Worm (Caenorhabditis elegans) whole organism, L2 larva: ENCODE data around the gene gcc-2.

Experiments used
- egl-27 ChIP-seq: sonication (generic microtip); optimal IDR thresholded peaks from 3 replicates; lab custom pipeline; 2017; ENCODE audit warnings: missing biosample characterization, missing genetic modification reagents, missing genetic modification characterization
- elt-1 ChIP-seq: fragments of 150-350 bp; optimal IDR thresholded peaks from 2 replicates; lab custom pipeline; 2014; ENCODE audit warnings: missing biosample characterization, missing genetic modification characterization
- elt-3 ChIP-seq: sonication (generic microtip); optimal IDR thresholded peaks from 2 replicates; lab custom pipeline; 2017; ENCODE audit warnings: missing biosample characterization, missing genetic modification characterization
- fos-1 ChIP-seq: fragments of 150-350 bp; optimal IDR thresholded peaks from 2 replicates; lab custom pipeline; 2014; ENCODE audit warnings: missing biosample characterization, missing genetic modification characterization
- lin-39 ChIP-seq: fragments of 150-350 bp; optimal IDR thresholded peaks from 2 replicates; lab custom pipeline; 2014; ENCODE audit warnings: missing biosample characterization, missing genetic modification reagents, missing genetic modification characterization
- lsy-2 ChIP-seq, 2 experiments: fragments of 150-350 bp in 1 of 2; sonication (generic microtip) in 1 of 2; optimal IDR thresholded peaks; 2 replicates each; lab custom pipeline; 2014 to 2017; ENCODE audit warnings: missing biosample characterization in 2 of 2, missing genetic modification characterization in 2 of 2
- nhr-11 ChIP-seq: fragments of 150-350 bp; optimal IDR thresholded peaks from 2 replicates; lab custom pipeline; 2014; ENCODE audit warnings: missing biosample characterization, missing genetic modification characterization
- nhr-25 ChIP-seq: fragments of 150-350 bp; sonication (generic microtip); optimal IDR thresholded peaks from 3 replicates; lab custom pipeline; 2014; ENCODE audit warnings: missing biosample characterization, missing genetic modification characterization
- sma-3 ChIP-seq: sonication (generic microtip); optimal IDR thresholded peaks from 2 replicates; lab custom pipeline; 2016; ENCODE audit warnings: missing genetic modification reagents, missing genetic modification characterization, missing compliant biosample characterization
- unc-39 ChIP-seq: fragments of 150-350 bp; optimal IDR thresholded peaks from 2 replicates; lab custom pipeline; 2014; ENCODE audit warnings: missing biosample characterization, missing genetic modification characterization

- no peak for TF ChIP-seq sma-3 (GFP tag; lab: Kevin White, UChicago)
- no peak for TF ChIP-seq fos-1 (tag; lab: Kevin White, UChicago)
- no peak for TF ChIP-seq unc-39 (tag; lab: Kevin White, UChicago)
- no peak for TF ChIP-seq nhr-11
- no peak for TF ChIP-seq lsy-2 (tag; optimal IDR thresholded peaks at IDR 0.05; lab: Kevin White, UChicago)
- TF ChIP-seq egl-27 (tag; lab: Kevin White, UChicago) = no peak
- TF ChIP-seq elt-1 (tag; lab: Kevin White, UChicago) = no peak
- no peak for TF ChIP-seq elt-3 (tag; lab: Kevin White, UChicago)
- TF ChIP-seq lin-39 (tag; lab: Kevin White, UChicago) = no peak
- no peak for TF ChIP-seq nhr-25 (tag; lab: Kevin White, UChicago)
Measured at ce11 chrIII:9711163-9711562, 50.8 kb downstream of the gcc-2 start.
